Worm (Caenorhabditis elegans) whole organism, L4 larva: Measurements from ENCODE around the gene srd-12.

Source experiments
- F10B5.3 ChIP-seq: sonication (generic microtip); optimal IDR thresholded peaks from 2 replicates; lab custom pipeline; 2016; ENCODE audit warnings: mild to moderate bottlenecking, missing genetic modification characterization, missing compliant biosample characterization
- F37D6.2 ChIP-seq: sonication (generic microtip); optimal IDR thresholded peaks from 2 replicates; lab custom pipeline; 2016; ENCODE audit warnings: mild to moderate bottlenecking, missing genetic modification characterization, missing compliant biosample characterization
- F44E2.7 ChIP-seq: fragments of 200-800 bp; sonication (Bioruptor generic); IDR thresholded peaks from 2 replicates; pipeline ENCODE4 v2.1.2; 2022; ENCODE audit warnings: missing genetic modification characterization, missing compliant biosample characterization
- R02D3.7 ChIP-seq: fragments of 150-350 bp; sonication (generic microtip); optimal IDR thresholded peaks from 3 replicates; lab custom pipeline; 2014; ENCODE audit warnings: missing biosample characterization, missing genetic modification characterization
- ZK337.2 ChIP-seq: fragments of 200-800 bp; sonication (Bioruptor generic); IDR thresholded peaks from 2 replicates; pipeline ENCODE4 v1.3.6; 2022; ENCODE audit warnings: missing genetic modification reagents, missing genetic modification characterization, missing compliant biosample characterization
- ama-1 ChIP-seq: fragments of 150-350 bp; optimal IDR thresholded peaks from 2 replicates; lab custom pipeline; 2014; ENCODE audit warnings: inconsistent platforms, mixed read lengths
- arid-1 ChIP-seq: fragments of 200-800 bp; sonication (Bioruptor generic); conservative IDR thresholded peaks from 2 replicates; pipeline ENCODE4 v1.3.6; 2022; ENCODE audit warnings: missing genetic modification reagents, missing genetic modification characterization, missing compliant biosample characterization
- ceh-20 ChIP-seq: fragments of 200-800 bp; sonication (Bioruptor generic); IDR thresholded peaks from 2 replicates; pipeline ENCODE4 v1.3.6; 2022; ENCODE audit warnings: missing genetic modification reagents, missing genetic modification characterization, missing compliant biosample characterization
- ceh-44 ChIP-seq: fragments of 200-800 bp; sonication (Bioruptor generic); IDR thresholded peaks from 2 replicates; pipeline ENCODE4 v1.3.6; 2022; ENCODE audit warnings: missing genetic modification reagents, missing genetic modification characterization, missing compliant biosample characterization
- daf-16 ChIP-seq, 3 experiments: sonication (generic microtip); optimal IDR thresholded peaks; 2 replicates each; lab custom pipeline; 2016 to 2017; ENCODE audit warnings: missing genetic modification characterization in 3 of 3, missing genetic modification reagents in 3 of 3, mild to moderate bottlenecking in 2 of 3, missing compliant biosample characterization in 2 of 3, missing biosample characterization in 1 of 3, moderate library complexity in 1 of 3
- daf-8 ChIP-seq: fragments of 200-800 bp; sonication (Bioruptor generic); IDR thresholded peaks from 2 replicates; pipeline ENCODE4 v1.3.6; 2022; ENCODE audit warnings: missing genetic modification characterization, missing compliant biosample characterization
- dmd-8 ChIP-seq: fragments of 200-800 bp; sonication (Bioruptor generic); IDR thresholded peaks from 2 replicates; pipeline ENCODE4 v1.3.6; 2022; ENCODE audit warnings: missing genetic modification characterization, missing compliant biosample characterization
- duxl-1 ChIP-seq: sonication (generic microtip); optimal IDR thresholded peaks from 2 replicates; lab custom pipeline; 2016; ENCODE audit warnings: mild to moderate bottlenecking, missing genetic modification characterization, moderate library complexity, missing compliant biosample characterization; ENCODE audit not compliant: poor library complexity
- dve-1 ChIP-seq: sonication (generic microtip); optimal IDR thresholded peaks from 2 replicates; lab custom pipeline; 2017; ENCODE audit warnings: antibody characterized with exemption, mild to moderate bottlenecking, missing genetic modification characterization, missing compliant biosample characterization; ENCODE audit not compliant: insufficient read depth
- fkh-10 ChIP-seq: fragments of 150-350 bp; optimal IDR thresholded peaks from 2 replicates; lab custom pipeline; 2014; ENCODE audit warnings: missing biosample characterization, missing genetic modification reagents, missing genetic modification characterization
- gei-8 ChIP-seq: fragments of 200-800 bp; sonication (Bioruptor generic); optimal IDR thresholded peaks from 2 replicates; lab custom pipeline; 2018; ENCODE audit warnings: mild to moderate bottlenecking, missing genetic modification characterization, missing compliant biosample characterization
- hif-1 ChIP-seq, 2 experiments: sonication (generic microtip); optimal IDR thresholded peaks; 2 replicates each; lab custom pipeline; 2016 to 2017; ENCODE audit warnings: missing compliant biosample characterization in 2 of 2, missing genetic modification characterization in 2 of 2, missing genetic modification reagents in 2 of 2, missing genotype in 2 of 2, mild to moderate bottlenecking in 1 of 2
- hlh-11 ChIP-seq: fragments of 200-800 bp; sonication (Bioruptor generic); optimal IDR thresholded peaks from 2 replicates; lab custom pipeline; 2018; ENCODE audit warnings: mild to moderate bottlenecking, missing genetic modification characterization, missing compliant biosample characterization
- hlh-30 ChIP-seq: sonication (generic microtip); optimal IDR thresholded peaks from 2 replicates; lab custom pipeline; 2017; ENCODE audit warnings: antibody characterized with exemption, mild to moderate bottlenecking, missing genetic modification characterization, missing compliant biosample characterization; ENCODE audit not compliant: insufficient read depth
- hmg-1.1 ChIP-seq: fragments of 200-800 bp; sonication (Bioruptor generic); IDR thresholded peaks from 2 replicates; pipeline ENCODE4 v1.3.6; 2022; ENCODE audit warnings: missing genetic modification reagents, missing genetic modification characterization, missing compliant biosample characterization
- lin-13 ChIP-seq: fragments of 150-350 bp; optimal IDR thresholded peaks from 2 replicates; lab custom pipeline; 2014; ENCODE audit warnings: missing biosample characterization, missing genetic modification reagents, missing genetic modification characterization
- lsy-2 ChIP-seq, 2 experiments: fragments of 150-350 bp in 1 of 2; sonication (generic microtip) in 1 of 2; optimal IDR thresholded peaks; 2 replicates each; lab custom pipeline; 2014 to 2017; ENCODE audit warnings: missing biosample characterization in 2 of 2, missing genetic modification characterization in 2 of 2
- mdl-1 ChIP-seq, 2 experiments: fragments of 150-350 bp in 1 of 2; sonication (generic microtip) in 1 of 2; optimal IDR thresholded peaks; 2 replicates each; lab custom pipeline; 2014 to 2017; ENCODE audit warnings: missing biosample characterization in 2 of 2, missing genetic modification characterization in 2 of 2
- mes-2 ChIP-seq: sonication (generic microtip); optimal IDR thresholded peaks from 2 replicates; lab custom pipeline; 2016; ENCODE audit warnings: missing genotype, mild to moderate bottlenecking, missing genetic modification characterization, missing compliant biosample characterization; ENCODE audit not compliant: poor library complexity, severe bottlenecking
- nhr-10 ChIP-seq: fragments of 150-350 bp; optimal IDR thresholded peaks from 2 replicates; lab custom pipeline; 2014; ENCODE audit warnings: missing biosample characterization, missing genetic modification characterization
- nhr-11 ChIP-seq: fragments of 150-350 bp; optimal IDR thresholded peaks from 2 replicates; lab custom pipeline; 2014; ENCODE audit warnings: missing biosample characterization, missing genetic modification characterization
- nhr-28 ChIP-seq: fragments of 150-350 bp; optimal IDR thresholded peaks from 2 replicates; lab custom pipeline; 2014; ENCODE audit warnings: missing biosample characterization, missing genetic modification characterization
- nhr-48 ChIP-seq: sonication (generic microtip); optimal IDR thresholded peaks from 2 replicates; lab custom pipeline; 2016; ENCODE audit warnings: mild to moderate bottlenecking, missing genetic modification characterization, missing compliant biosample characterization
- nhr-6 ChIP-seq: fragments of 150-350 bp; optimal IDR thresholded peaks from 2 replicates; lab custom pipeline; 2014; ENCODE audit warnings: missing biosample characterization, missing genetic modification characterization
- pha-4 ChIP-seq, 2 experiments: fragments of 150-350 bp in 1 of 2; fragments of 200-800 bp in 1 of 2; sonication (Bioruptor generic) in 1 of 2; IDR thresholded peaks in 1 of 2; optimal IDR thresholded peaks in 1 of 2; 2 replicates each; pipeline versions ENCODE4 v1.3.6 to Lab custom; 2014 to 2022; ENCODE audit warnings: missing genetic modification characterization in 2 of 2, missing genetic modification reagents in 2 of 2, missing biosample characterization in 1 of 2, missing compliant biosample characterization in 1 of 2
- php-3 ChIP-seq: fragments of 200-800 bp; sonication (Bioruptor generic); IDR thresholded peaks from 2 replicates; pipeline ENCODE4 v1.3.6; 2022; ENCODE audit warnings: missing genetic modification reagents, missing genetic modification characterization, missing compliant biosample characterization
- saeg-2 ChIP-seq: fragments of 200-800 bp; sonication (Bioruptor generic); IDR thresholded peaks from 2 replicates; pipeline ENCODE4 v1.3.6; 2022; ENCODE audit warnings: missing genetic modification reagents, missing genetic modification characterization, missing compliant biosample characterization
- sdz-12 ChIP-seq: fragments of 200-800 bp; sonication (Bioruptor generic); optimal IDR thresholded peaks from 2 replicates; lab custom pipeline; 2018; ENCODE audit warnings: mild to moderate bottlenecking, missing genetic modification characterization, missing compliant biosample characterization
- skn-1 ChIP-seq: fragments of 150-350 bp; optimal IDR thresholded peaks from 2 replicates; lab custom pipeline; 2014; ENCODE audit warnings: missing biosample characterization, missing genetic modification characterization
- snpc-1.2 ChIP-seq: fragments of 200-800 bp; sonication (Bioruptor generic); IDR thresholded peaks from 2 replicates; pipeline ENCODE4 v1.3.6; 2022; ENCODE audit warnings: missing genetic modification reagents, missing genetic modification characterization, missing compliant biosample characterization
- tag-97 ChIP-seq: fragments of 200-800 bp; sonication (Bioruptor generic); IDR thresholded peaks from 2 replicates; pipeline ENCODE4 v1.3.6; 2022; ENCODE audit warnings: missing genetic modification characterization, missing compliant biosample characterization
- unc-62 ChIP-seq, 3 experiments: fragments of 150-350 bp in 1 of 3; sonication (generic microtip); optimal IDR thresholded peaks in 2 of 3; peaks in 1 of 3; 1 replicate in 1 of 3; 2 replicates in 2 of 3; lab custom pipeline; 2014 to 2017; ENCODE audit warnings: missing biosample characterization in 3 of 3, missing genetic modification characterization in 3 of 3, missing genetic modification reagents in 3 of 3, missing genotype in 1 of 3
- zfp-3 ChIP-seq: fragments of 200-800 bp; sonication (Bioruptor generic); conservative IDR thresholded peaks from 2 replicates; pipeline ENCODE4 v1.3.6; 2022; ENCODE audit warnings: missing genetic modification reagents, missing genetic modification characterization, missing compliant biosample characterization
- ztf-7 ChIP-seq: fragments of 150-350 bp; optimal IDR thresholded peaks from 2 replicates; lab custom pipeline; 2014; ENCODE audit warnings: missing biosample characterization, missing genetic modification characterization

The srd-12 gene

DNA sequence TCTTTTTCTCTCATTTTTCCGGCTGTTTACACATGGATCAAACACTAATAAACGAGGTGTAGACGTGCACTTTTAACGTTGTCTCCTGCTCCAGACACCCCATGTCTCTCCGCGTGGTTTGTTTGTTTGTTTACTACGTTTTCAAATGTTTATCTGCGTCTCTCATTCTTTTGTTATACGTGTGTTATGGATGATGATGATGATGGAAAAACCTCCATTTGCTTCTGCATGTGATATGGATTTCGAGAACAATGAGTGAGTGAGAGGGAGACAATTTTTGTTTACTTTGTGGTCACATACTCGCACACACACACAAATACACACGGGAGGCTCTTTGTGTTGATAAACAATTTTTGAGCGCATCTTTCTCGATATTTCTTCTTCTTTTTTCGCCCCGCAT, 25.6 kb downstream of the srd-12 start (continued):
- TF ChIP-seq ceh-20: no peak
- no peak for TF ChIP-seq daf-8 (GFP tag; lab: Robert Waterston, UW)
- TF ChIP-seq ama-1: peak; percentile 72
- peak; percentile 53 for TF ChIP-seq nhr-48
- TF ChIP-seq nhr-10 (tag; lab: Kevin White, UChicago): no peak
- TF ChIP-seq F37D6.2 (tag; lab: Kevin White, UChicago): peak; percentile 29
- TF ChIP-seq ZK337.2 (GFP tag; lab: Robert Waterston, UW): no peak
- TF ChIP-seq sdz-12 (GFP tag; lab: Kevin White, UChicago): no peak
- TF ChIP-seq hlh-30 (tag; lab: Kevin White, UChicago): peak; percentile 98
- TF ChIP-seq F10B5.3 (tag; lab: Kevin White, UChicago): no peak
- TF ChIP-seq ceh-44 (GFP tag; lab: Robert Waterston, UW): no peak
- TF ChIP-seq gei-8 (GFP tag; lab: Kevin White, UChicago): no peak
- no peak for TF ChIP-seq R02D3.7 (tag; lab: Kevin White, UChicago)
- no peak for TF ChIP-seq F44E2.7 (GFP tag; lab: Robert Waterston, UW)
- TF ChIP-seq tag-97 (GFP tag; lab: Robert Waterston, UW): 0 out of 2 replicates have a peak, but pooled peaks have one; percentile 49
- no peak for TF ChIP-seq arid-1 (GFP tag; lab: Robert Waterston, UW)
- TF ChIP-seq pha-4 (GFP tag; IDR thresholded peaks at IDR 0.05; lab: Robert Waterston, UW): peak; percentile 84
- TF ChIP-seq pha-4 (tag; optimal IDR thresholded peaks at IDR 0.05; lab: Kevin White, UChicago): peak; percentile 98
- peak; percentile 52 to 92 for TF ChIP-seq mdl-1 (tag; optimal IDR thresholded peaks at IDR 0.05; lab: Kevin White, UChicago)
- peak; percentile 51 for TF ChIP-seq nhr-28
- peak in 1 of 2 experiments; percentile 67 for TF ChIP-seq unc-62 (GFP tag; optimal IDR thresholded peaks at IDR 0.05 in 1 of 2; lab: Kevin White, UChicago)
- TF ChIP-seq unc-62 (tag; optimal IDR thresholded peaks at IDR 0.05; lab: Kevin White, UChicago): no peak
- peak; percentile 83 to 97 for TF ChIP-seq hif-1 (tag; optimal IDR thresholded peaks at IDR 0.05; lab: Kevin White, UChicago)
- TF ChIP-seq saeg-2 (GFP tag; lab: Robert Waterston, UW): 0 out of 2 replicates have a peak, but pooled peaks have one; percentile 55
- TF ChIP-seq zfp-3: no peak
- TF ChIP-seq nhr-11 (tag; lab: Kevin White, UChicago): peak; percentile 92
- no peak for TF ChIP-seq ztf-7 (tag; lab: Kevin White, UChicago)
- no peak for TF ChIP-seq lin-13 (GFP tag; lab: Kevin White, UChicago)
- no peak for TF ChIP-seq duxl-1 (tag; lab: Kevin White, UChicago)
- no peak for TF ChIP-seq skn-1 (tag; lab: Kevin White, UChicago)
- TF ChIP-seq fkh-10 (GFP tag; lab: Kevin White, UChicago): peak; percentile 4

DNA sequence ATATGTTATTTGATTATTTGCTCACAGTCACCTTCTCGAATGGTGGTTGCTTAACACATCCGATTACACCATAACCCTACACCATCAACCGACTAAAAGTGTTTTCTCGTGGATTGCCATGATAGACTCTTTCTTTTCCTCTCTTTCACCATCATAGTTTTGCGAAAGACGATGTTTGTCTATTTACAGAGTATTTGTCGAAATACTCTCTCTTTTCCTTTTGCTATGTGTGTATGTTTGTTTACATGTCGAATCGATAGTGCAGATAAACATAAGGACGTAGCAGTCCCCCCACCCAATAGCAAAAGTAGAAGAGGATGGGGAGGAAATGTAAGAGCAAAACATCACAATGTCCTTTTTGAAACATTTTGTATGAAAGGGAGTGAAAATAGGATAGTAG, 26.7 kb downstream of the srd-12 start:
- TF ChIP-seq nhr-6 (tag; lab: Kevin White, UChicago): peak; percentile 49
- no peak for TF ChIP-seq daf-16 (GFP tag; optimal IDR thresholded peaks at IDR 0.05; lab: Kevin White, UChicago)
- TF ChIP-seq daf-16 (tag; optimal IDR thresholded peaks at IDR 0.05; lab: Kevin White, UChicago): peak; percentile 77
- TF ChIP-seq snpc-1.2 (GFP tag; lab: Robert Waterston, UW): 0 out of 2 replicates have a peak, but pooled peaks have one; percentile 57
- peak; percentile 27 for TF ChIP-seq mes-2
- TF ChIP-seq pha-4 (GFP tag; IDR thresholded peaks at IDR 0.05; lab: Robert Waterston, UW): no peak
- peak; percentile 91 for TF ChIP-seq pha-4 (tag; optimal IDR thresholded peaks at IDR 0.05; lab: Kevin White, UChicago)
- peak in 1 of 2 experiments; percentile 14 for TF ChIP-seq lsy-2 (tag; optimal IDR thresholded peaks at IDR 0.05; lab: Kevin White, UChicago)
- peak; percentile 5 for TF ChIP-seq hlh-11 (tag; lab: Kevin White, UChicago)
- TF ChIP-seq php-3 (GFP tag; lab: Robert Waterston, UW): no peak
- TF ChIP-seq hmg-1.1 (GFP tag; lab: Robert Waterston, UW): 0 out of 2 replicates have a peak, but pooled peaks have one; percentile 22
- no peak for TF ChIP-seq R02D3.7 (tag; lab: Kevin White, UChicago)
- TF ChIP-seq dve-1 (tag; lab: Kevin White, UChicago): peak; percentile 12
- TF ChIP-seq dmd-8 (GFP tag; lab: Robert Waterston, UW): no peak
